Fruit fly (Drosophila melanogaster): ENCODE results near the gene CG32590.

Gene CG32590

DNA sequence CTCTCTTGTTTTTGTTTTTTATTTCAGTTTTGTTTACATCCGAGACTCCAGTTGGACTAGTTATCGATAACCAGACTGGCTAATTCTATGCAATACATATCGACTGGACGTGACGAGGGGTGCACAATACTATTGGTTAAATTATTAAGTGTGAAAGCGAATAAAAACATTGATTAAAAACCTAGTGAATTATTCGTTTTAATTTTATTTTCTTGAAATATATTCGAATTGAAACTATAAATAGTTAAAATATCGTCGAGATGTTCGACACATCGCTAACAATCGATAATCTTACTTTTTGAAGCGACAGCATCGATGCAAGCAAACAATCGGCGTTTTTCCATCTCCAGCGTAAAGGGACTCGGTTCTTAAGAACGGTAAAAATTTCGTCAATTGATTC, at the start of gene CG32590, which contains the start of gene Flo2:
TSS of gene CG32590 (minus strand) at position 60 of the 400 bp plus-strand sequence.
TSS of gene Flo2 (plus strand) at position 330 of the 400 bp plus-strand sequence.
- TF ChIP-seq usp (GFP tag; optimal IDR thresholded peaks at IDR 0.05) (no peak), psq (optimal IDR thresholded peaks at IDR 0.05) (no peak), Dll (optimal IDR thresholded peaks at IDR 0.05) (no peak), CG8478 (optimal IDR thresholded peaks at IDR 0.05) (no peak), pan (optimal IDR thresholded peaks at IDR 0.05) (no peak), EcR (GFP tag; optimal IDR thresholded peaks at IDR 0.05) (no peak)

DNA sequence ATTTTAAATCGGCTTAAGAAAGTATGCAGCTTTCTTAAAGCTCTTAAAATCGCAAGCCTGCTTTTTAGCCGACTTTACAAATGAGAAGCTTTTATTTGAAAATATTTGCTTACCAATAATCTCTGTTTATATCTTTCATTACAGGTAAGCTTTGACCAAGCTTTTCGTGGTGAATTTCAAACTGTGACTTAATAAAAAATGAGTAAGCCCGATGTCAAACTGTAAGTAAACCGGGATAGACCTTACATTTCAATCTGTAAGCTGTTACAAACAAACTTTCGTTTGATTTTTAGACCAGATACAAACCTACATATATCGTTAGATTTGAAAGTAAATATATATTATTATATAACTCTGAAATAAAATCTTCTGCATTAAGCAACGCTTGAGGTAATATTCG, 46.6 kb upstream of the CG32590 start:
- no peak for TF ChIP-seq usp (GFP tag; optimal IDR thresholded peaks at IDR 0.05)
- TF ChIP-seq psq (optimal IDR thresholded peaks at IDR 0.05): no peak
- TF ChIP-seq Dll (optimal IDR thresholded peaks at IDR 0.05): no peak
- no peak for TF ChIP-seq pan (optimal IDR thresholded peaks at IDR 0.05)
- no peak for TF ChIP-seq CG8478 (optimal IDR thresholded peaks at IDR 0.05)
- TF ChIP-seq EcR (GFP tag; optimal IDR thresholded peaks at IDR 0.05): no peak

DNA sequence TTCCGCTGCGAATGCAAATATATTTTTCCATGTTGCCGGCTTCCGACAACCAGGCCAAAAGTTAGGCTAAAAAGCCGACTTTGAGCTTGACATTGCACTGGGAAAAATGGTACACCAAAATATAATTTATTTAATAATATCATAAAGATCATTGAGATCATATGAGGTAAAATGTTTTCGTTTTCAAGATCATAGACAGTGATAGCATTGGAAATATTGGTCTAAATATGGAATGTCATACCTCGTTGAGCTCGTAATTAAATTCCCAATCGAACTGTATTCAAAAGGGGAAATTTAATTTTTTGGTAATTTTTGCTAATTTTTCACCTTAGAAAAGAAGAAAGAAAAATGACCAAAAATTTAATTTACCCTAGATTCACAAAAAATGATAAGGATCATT, 45.1 kb upstream of the CG32590 start:
- no peak for TF ChIP-seq pan (optimal IDR thresholded peaks at IDR 0.05)
- no peak for TF ChIP-seq CG8478 (optimal IDR thresholded peaks at IDR 0.05)
- TF ChIP-seq usp (GFP tag; optimal IDR thresholded peaks at IDR 0.05): no peak
- TF ChIP-seq psq (optimal IDR thresholded peaks at IDR 0.05): no peak
- no peak for TF ChIP-seq Dll (optimal IDR thresholded peaks at IDR 0.05)

DNA sequence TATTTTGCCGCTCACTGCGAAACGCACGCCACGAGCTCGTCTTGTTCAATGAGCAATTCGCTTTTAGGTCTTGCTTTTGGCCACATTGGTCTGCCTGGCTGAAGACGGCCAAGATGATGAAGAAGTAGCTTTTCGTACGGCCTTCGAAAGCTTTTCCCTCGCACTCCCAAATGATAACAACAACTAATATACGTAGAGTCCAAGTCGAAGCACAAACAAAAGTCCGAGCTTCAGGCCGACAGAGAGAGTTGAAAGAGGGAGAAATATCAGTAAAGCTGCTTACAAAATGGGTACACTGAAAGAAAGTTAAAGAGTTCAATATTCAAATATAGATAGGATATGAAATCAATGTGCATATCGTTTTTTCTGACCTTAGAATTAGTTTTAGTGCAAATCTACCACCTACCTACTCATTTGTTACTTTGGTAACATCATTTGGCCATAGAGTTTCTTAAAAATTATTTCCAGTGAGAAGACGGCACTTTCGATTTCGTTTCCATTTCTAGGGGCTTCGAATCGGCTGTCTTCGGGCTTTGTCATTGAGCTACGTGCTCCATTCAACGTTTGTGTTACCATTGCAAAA, 43.7 kb upstream of the CG32590 start, which contains the start of the genes CG45064 and CG45065:
TSS of gene CG45064 (minus strand) at position 51 of the 583 bp plus-strand sequence.
TSS of gene CG45065 (minus strand) at position 51 of the 583 bp plus-strand sequence.
- no peak for TF ChIP-seq psq (optimal IDR thresholded peaks at IDR 0.05)
- no peak for TF ChIP-seq usp (GFP tag; optimal IDR thresholded peaks at IDR 0.05)
- no peak for TF ChIP-seq Dll (optimal IDR thresholded peaks at IDR 0.05)

DNA sequence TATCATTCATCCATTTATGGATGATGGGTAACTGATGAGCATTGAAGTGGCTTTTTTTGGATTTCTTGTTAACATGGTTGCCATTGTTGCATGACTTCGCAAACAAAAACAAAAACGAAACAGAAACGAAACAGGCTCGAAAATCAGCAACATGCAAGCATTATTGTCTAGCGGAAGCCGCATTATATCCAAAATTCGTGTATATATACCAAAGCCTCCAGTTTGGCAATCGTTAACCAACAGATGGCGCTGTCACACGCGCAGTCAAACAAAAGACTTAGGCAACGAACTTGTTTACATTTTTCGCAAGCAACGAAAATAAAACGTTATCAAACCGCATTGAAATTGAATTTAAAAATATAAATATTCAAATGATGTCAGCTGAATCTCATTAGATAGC, 40.0 kb upstream of the CG32590 start:
- TF ChIP-seq Dll (optimal IDR thresholded peaks at IDR 0.05) (no peak), EcR (GFP tag; optimal IDR thresholded peaks at IDR 0.05) (no peak), CG8478 (optimal IDR thresholded peaks at IDR 0.05) (no peak), pan (optimal IDR thresholded peaks at IDR 0.05) (no peak), usp (GFP tag; optimal IDR thresholded peaks at IDR 0.05) (no peak)

DNA sequence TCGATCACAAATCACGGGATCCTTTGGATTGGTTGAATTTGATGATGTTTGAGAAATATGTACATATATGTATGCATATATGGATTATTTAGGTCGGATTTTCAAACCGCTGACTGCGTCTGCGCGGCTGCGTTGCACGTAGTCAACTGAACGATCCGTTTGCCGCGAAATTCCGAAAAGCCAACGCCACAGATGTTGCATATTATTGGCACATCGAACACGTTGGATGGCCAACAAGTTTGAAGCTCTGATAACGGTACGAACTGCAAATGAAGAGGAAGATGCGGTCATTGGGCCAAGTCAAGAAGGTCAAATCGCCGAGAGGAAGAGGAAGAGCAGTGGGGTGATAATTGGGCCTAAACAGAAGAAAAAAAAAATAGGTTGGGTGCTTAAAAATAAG, 32.1 kb upstream of the CG32590 start, which contains the start of gene CG9518:
TSS of gene CG9518 (minus strand) at position 154 of the 400 bp plus-strand sequence.
- TF ChIP-seq Dll (optimal IDR thresholded peaks at IDR 0.05) (no peak), pan (optimal IDR thresholded peaks at IDR 0.05) (no peak), EcR (GFP tag; optimal IDR thresholded peaks at IDR 0.05) (no peak)

DNA sequence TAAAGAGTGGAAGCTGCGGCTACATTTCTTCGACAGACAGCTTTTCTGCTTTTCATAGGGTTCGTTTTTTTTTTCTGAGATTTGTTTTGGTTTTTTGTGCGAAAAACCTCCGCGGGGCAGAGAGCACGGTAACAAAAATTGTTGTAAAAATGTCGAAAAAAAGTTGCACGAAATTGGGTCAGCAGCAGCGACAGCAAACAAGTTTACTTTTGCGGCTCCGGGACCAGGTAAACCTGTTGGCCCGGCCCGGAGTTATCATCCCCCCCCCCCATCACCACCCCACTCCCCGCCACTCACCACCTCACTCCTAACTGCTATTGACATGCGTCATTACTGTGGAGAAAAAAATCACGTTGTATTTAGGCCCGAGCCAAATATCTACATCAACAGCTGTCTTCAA, 29.5 kb upstream of the CG32590 start:
- TF ChIP-seq usp (GFP tag; optimal IDR thresholded peaks at IDR 0.05) (no peak), Dll (optimal IDR thresholded peaks at IDR 0.05) (no peak)

DNA sequence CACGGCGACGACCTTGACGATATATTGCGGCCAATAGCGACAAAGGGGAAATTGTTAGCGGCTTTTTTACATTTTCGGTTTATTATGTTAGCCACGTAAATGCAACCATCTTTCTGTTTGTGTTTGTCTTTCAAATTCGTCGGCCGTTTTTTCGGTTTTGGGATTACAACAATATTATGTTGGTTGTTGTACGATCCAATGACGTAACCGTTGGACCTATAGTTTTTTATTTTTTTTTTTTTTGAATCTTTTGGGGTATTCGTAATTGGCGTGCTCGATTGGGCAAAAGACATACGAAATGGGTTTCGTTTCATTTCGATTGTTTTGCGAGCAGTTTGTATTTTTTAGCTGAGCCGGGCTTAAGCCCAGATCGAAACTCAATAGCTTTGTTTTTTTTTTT, 28.0 kb upstream of the CG32590 start:
- TF ChIP-seq Dll (optimal IDR thresholded peaks at IDR 0.05) (no peak), psq (optimal IDR thresholded peaks at IDR 0.05) (no peak), CG8478 (optimal IDR thresholded peaks at IDR 0.05) (no peak), EcR (GFP tag; optimal IDR thresholded peaks at IDR 0.05) (no peak), usp (GFP tag; optimal IDR thresholded peaks at IDR 0.05) (no peak), pan (optimal IDR thresholded peaks at IDR 0.05) (no peak)

DNA sequence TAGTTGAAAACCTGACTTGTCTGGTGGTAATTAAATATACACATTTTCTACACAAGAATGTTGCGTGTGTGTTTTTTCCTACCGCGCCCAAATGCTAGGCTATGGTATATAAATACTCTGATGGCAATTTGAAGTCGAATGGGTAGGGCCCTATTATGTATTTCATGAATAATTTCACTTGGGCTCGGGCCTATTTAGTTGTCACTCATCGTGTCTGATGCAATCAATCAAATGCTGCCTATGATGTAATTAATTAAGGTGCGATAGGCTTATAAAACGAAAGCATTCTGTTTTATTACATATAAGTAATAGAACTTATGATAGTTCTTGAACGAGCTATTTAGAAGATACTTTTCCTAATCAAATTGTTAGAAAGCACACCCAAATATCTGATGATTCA, 23.6 kb upstream of the CG32590 start:
- no peak for TF ChIP-seq usp (GFP tag; optimal IDR thresholded peaks at IDR 0.05)
- TF ChIP-seq CG8478 (optimal IDR thresholded peaks at IDR 0.05): no peak
- TF ChIP-seq EcR (GFP tag; optimal IDR thresholded peaks at IDR 0.05): no peak
- TF ChIP-seq Dll (optimal IDR thresholded peaks at IDR 0.05): no peak
- TF ChIP-seq psq (optimal IDR thresholded peaks at IDR 0.05): no peak
- no peak for TF ChIP-seq pan (optimal IDR thresholded peaks at IDR 0.05)

DNA sequence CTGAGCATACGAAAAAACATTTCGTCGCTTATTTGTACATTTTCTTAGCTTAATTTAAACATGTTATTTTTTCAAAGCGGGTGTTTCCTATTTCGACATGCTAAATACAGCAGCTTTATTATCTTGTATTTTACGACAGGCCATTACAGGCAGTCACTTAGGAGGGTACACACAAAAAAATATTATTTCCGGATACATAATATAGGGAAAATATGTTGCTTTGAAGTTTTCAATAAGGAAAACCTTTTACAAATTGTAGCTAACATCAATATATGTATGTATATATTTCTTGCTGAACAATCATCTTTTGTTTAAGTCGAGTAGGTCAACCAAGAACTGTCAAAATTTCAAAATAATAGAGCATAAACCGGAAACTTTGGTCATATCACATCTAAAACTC, 20.0 kb upstream of the CG32590 start, which contains the start of gene CG46399:
TSS of gene CG46399 (plus strand) at position 301 of the 400 bp plus-strand sequence.
- TF ChIP-seq Dll (optimal IDR thresholded peaks at IDR 0.05): no peak
- no peak for TF ChIP-seq pan (optimal IDR thresholded peaks at IDR 0.05)
- no peak for TF ChIP-seq psq (optimal IDR thresholded peaks at IDR 0.05)
- no peak for TF ChIP-seq EcR (GFP tag; optimal IDR thresholded peaks at IDR 0.05)
- TF ChIP-seq usp (GFP tag; optimal IDR thresholded peaks at IDR 0.05): no peak

DNA sequence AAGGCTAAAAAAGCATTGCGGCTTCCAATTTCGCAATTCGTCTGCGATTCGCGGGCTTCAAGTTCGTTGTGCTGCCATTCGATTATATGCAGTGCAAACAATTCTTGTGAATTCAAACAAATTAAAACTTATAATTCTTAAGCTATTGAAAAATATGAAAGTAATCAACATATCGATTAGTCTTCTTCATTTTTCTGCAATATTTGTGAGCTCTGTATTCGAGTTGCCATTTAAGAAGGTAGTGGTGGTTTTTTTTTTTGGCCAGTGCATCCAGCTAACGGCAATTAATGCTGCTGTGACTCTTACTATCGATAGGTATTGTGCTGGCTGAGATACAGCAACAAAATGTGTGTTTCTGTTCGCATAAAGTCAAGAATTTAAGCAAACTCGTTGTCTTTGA, 19.0 kb upstream of the CG32590 start:
- TF ChIP-seq psq (optimal IDR thresholded peaks at IDR 0.05): no peak
- no peak for TF ChIP-seq usp (GFP tag; optimal IDR thresholded peaks at IDR 0.05)

DNA sequence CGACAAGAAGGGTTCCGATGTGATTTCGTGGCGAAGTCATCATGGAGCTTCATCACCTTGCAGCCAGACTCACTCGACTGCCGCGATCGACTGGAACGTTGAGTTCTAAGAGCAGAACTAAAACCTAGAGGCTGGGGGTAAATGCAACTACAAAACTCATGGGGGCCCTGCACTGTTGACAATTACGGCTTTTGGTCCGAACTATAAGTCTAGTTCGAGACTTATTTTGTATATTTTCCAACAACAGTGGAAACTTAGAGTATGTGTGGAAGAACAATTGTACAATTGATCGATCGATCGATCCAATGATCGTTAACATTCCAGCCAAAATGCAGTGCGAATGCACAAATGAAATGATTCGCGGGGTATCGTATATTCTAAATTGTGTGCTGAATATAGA, 17.4 kb upstream of the CG32590 start, which contains the start of gene CG9519:
TSS of gene CG9519 (minus strand) at position 101 of the 400 bp plus-strand sequence.
- TF ChIP-seq usp (GFP tag; optimal IDR thresholded peaks at IDR 0.05) (no peak), EcR (GFP tag; optimal IDR thresholded peaks at IDR 0.05) (no peak), pan (optimal IDR thresholded peaks at IDR 0.05) (no peak), CG8478 (optimal IDR thresholded peaks at IDR 0.05) (no peak), Dll (optimal IDR thresholded peaks at IDR 0.05) (no peak), psq (optimal IDR thresholded peaks at IDR 0.05) (no peak)

DNA sequence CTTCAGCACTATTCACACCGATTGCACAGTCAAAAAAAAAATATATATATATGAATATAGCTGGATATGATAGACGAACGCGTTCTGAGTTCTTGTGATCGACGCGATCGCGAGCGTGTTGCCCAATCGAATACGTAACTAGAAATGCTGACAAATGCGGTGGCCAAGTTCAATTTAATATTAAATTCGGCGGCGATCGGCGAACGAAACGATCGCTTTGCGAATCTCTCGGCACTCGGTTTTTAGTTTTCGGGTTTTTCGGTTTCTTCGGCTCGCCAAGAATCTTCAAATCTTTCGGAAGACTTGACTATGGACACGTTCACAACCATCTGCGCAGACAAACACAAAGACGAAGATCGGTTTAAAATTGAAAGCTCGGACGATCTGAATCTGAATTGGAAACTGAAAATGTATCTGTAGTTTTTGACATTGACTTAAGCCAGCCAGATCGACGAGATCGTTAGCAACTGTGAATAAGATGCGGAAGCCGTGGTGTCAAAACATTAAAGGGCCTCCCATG, 14.3 kb upstream of the CG32590 start, which contains the start of gene CG9521:
TSS of gene CG9521 (minus strand) at position 117 of the 520 bp plus-strand sequence.
- no peak for TF ChIP-seq CG8478 (optimal IDR thresholded peaks at IDR 0.05)
- no peak for TF ChIP-seq pan (optimal IDR thresholded peaks at IDR 0.05)
- no peak for TF ChIP-seq Dll (optimal IDR thresholded peaks at IDR 0.05)
- TF ChIP-seq usp (GFP tag; optimal IDR thresholded peaks at IDR 0.05): no peak
- TF ChIP-seq EcR (GFP tag; optimal IDR thresholded peaks at IDR 0.05): no peak
- TF ChIP-seq psq (optimal IDR thresholded peaks at IDR 0.05): no peak

All from whole organism.